Worm (Caenorhabditis elegans): ENCODE measurements around the gene W04G3.7.

The W04G3.7 gene

ce11 chrX:11053615-11054014 lies 31.4 kb downstream of the W04G3.7 start, which contains the start of gene C09F12.2:
C09F12.2 (plus strand) TSS chrX:11053915.
- TF ChIP-seq unc-130 (tag; optimal IDR thresholded peaks at IDR 0.05) (no peak), ztf-4 (tag; optimal IDR thresholded peaks at IDR 0.05) (no peak), lin-15B (tag; optimal IDR thresholded peaks at IDR 0.05) (no peak), pag-3 (tag; optimal IDR thresholded peaks at IDR 0.05; ENCODE audit: borderline replicate concordance, insufficient read depth) (no peak), nhr-237 (tag; optimal IDR thresholded peaks at IDR 0.05) (no peak), unc-98 (GFP tag; IDR thresholded peaks at IDR 0.05) (no peak), ets-5 (GFP tag; IDR thresholded peaks at IDR 0.05) (no peak), nhr-85 (tag) (no peak)

ce11 chrX:11050335-11050734 lies 34.7 kb downstream of the W04G3.7 start:
- TF ChIP-seq ceh-8 (GFP tag; optimal IDR thresholded peaks at IDR 0.05) (peak; percentile 53), ceh-63 (GFP tag; optimal IDR thresholded peaks at IDR 0.05) (no peak), lir-3 (tag; optimal IDR thresholded peaks at IDR 0.05; ENCODE audit: poor library complexity) (no peak), fkh-8 (tag; optimal IDR thresholded peaks at IDR 0.05) (no peak), F16B12.6 (tag; optimal IDR thresholded peaks at IDR 0.05) (no peak)

- TF ChIP-seq ceh-8 (GFP tag; optimal IDR thresholded peaks at IDR 0.05), result no peak
- TF ChIP-seq elt-2 (tag; optimal IDR thresholded peaks at IDR 0.05), result peak; percentile 96
- TF ChIP-seq lin-39 (tag; optimal IDR thresholded peaks at IDR 0.05), result no peak
- TF ChIP-seq nhr-71 (tag; optimal IDR thresholded peaks at IDR 0.05), result peak; percentile 1
- peak; percentile 34 for TF ChIP-seq jun-1 (tag; optimal IDR thresholded peaks at IDR 0.05)
- no peak for TF ChIP-seq dsc-1 (tag; optimal IDR thresholded peaks at IDR 0.05)
- TF ChIP-seq tlp-1 (tag; optimal IDR thresholded peaks at IDR 0.05), result peak; percentile 32
- TF ChIP-seq efl-1 (optimal IDR thresholded peaks at IDR 0.05), result no peak
- peak in 1 of 2 experiments; percentile 79 for TF ChIP-seq efl-1 (GFP tag; optimal IDR thresholded peaks at IDR 0.05 in 1 of 2)
- no peak for TF ChIP-seq ceh-88 (GFP tag; IDR thresholded peaks at IDR 0.05)
Measured at ce11 chrX:11047183-11047582, 37.9 kb downstream of the W04G3.7 start, which contains the start of gene clc-1. clc-1 (plus strand) TSS chrX:11047446.

- no peak for TF ChIP-seq skn-1 (tag; optimal IDR thresholded peaks at IDR 0.05)
- no peak for TF ChIP-seq tlp-1 (tag; optimal IDR thresholded peaks at IDR 0.05)
- TF ChIP-seq fkh-4 (tag; optimal IDR thresholded peaks at IDR 0.05; ENCODE audit: borderline replicate concordance), result no peak
- no peak for TF ChIP-seq ces-1 (GFP tag; optimal IDR thresholded peaks at IDR 0.05)
- no peak for TF ChIP-seq mab-9 (GFP tag; IDR thresholded peaks at IDR 0.05)
- no peak for TF ChIP-seq lin-14 (GFP tag; optimal IDR thresholded peaks at IDR 0.05)
- TF ChIP-seq zag-1 (tag; optimal IDR thresholded peaks at IDR 0.05), result no peak
- no peak for TF ChIP-seq mef-2 (tag; optimal IDR thresholded peaks at IDR 0.05)
- no peak for TF ChIP-seq lin-13 (GFP tag; optimal IDR thresholded peaks at IDR 0.05)
- no peak for TF ChIP-seq lir-3 (tag; optimal IDR thresholded peaks at IDR 0.05; ENCODE audit: poor library complexity)
- TF ChIP-seq efl-3 (GFP tag; optimal IDR thresholded peaks at IDR 0.05), result no peak
- no peak for TF ChIP-seq nhr-84 (tag; optimal IDR thresholded peaks at IDR 0.05)
- no peak for TF ChIP-seq ztf-4 (tag; optimal IDR thresholded peaks at IDR 0.05)
- TF ChIP-seq ama-1 (optimal IDR thresholded peaks at IDR 0.05), result no peak
- TF ChIP-seq efl-1 (optimal IDR thresholded peaks at IDR 0.05), result no peak
- TF ChIP-seq efl-1 (GFP tag; optimal IDR thresholded peaks at IDR 0.05 in 1 of 2), result no peak
- no peak for TF ChIP-seq ceh-82 (tag; optimal IDR thresholded peaks at IDR 0.05)
Measured at ce11 chrX:11042777-11043176, 42.3 kb downstream of the W04G3.7 start, which contains the start of gene C09F12.3. C09F12.3 (minus strand) TSS chrX:11042877.

- TF ChIP-seq egl-27 (tag; optimal IDR thresholded peaks at IDR 0.05), result no peak
- TF ChIP-seq aly-2 (tag; optimal IDR thresholded peaks at IDR 0.05), result no peak
- no peak for TF ChIP-seq efl-1 (optimal IDR thresholded peaks at IDR 0.05)
- peak in 1 of 2 experiments; percentile 56 for TF ChIP-seq efl-1 (GFP tag; optimal IDR thresholded peaks at IDR 0.05 in 1 of 2)
- no peak for TF ChIP-seq blmp-1 (tag; optimal IDR thresholded peaks at IDR 0.05)
- TF ChIP-seq lsy-2 (tag; optimal IDR thresholded peaks at IDR 0.05), result no peak
- TF ChIP-seq unc-62 (GFP tag; optimal IDR thresholded peaks at IDR 0.05), result no peak
- TF ChIP-seq nhr-28 (tag; optimal IDR thresholded peaks at IDR 0.05), result no peak
- no peak for TF ChIP-seq elt-3 (tag; optimal IDR thresholded peaks at IDR 0.05)
- TF ChIP-seq nhr-76 (tag; optimal IDR thresholded peaks at IDR 0.05), result no peak
- no peak for TF ChIP-seq ceh-88 (GFP tag; IDR thresholded peaks at IDR 0.05)
- TF ChIP-seq lin-14 (GFP tag; optimal IDR thresholded peaks at IDR 0.05), result peak; percentile 26
- no peak for TF ChIP-seq rnt-1 (tag; optimal IDR thresholded peaks at IDR 0.05)
- TF ChIP-seq lin-15B (tag; optimal IDR thresholded peaks at IDR 0.05), result no peak
- no peak for TF ChIP-seq sptf-1 (tag; optimal IDR thresholded peaks at IDR 0.05)
- TF ChIP-seq ces-1 (GFP tag; optimal IDR thresholded peaks at IDR 0.05), result no peak
- peak; percentile 38 for TF ChIP-seq dsc-1 (tag; optimal IDR thresholded peaks at IDR 0.05)
- no peak for TF ChIP-seq mdl-1 (tag; optimal IDR thresholded peaks at IDR 0.05)
- TF ChIP-seq unc-130 (tag; optimal IDR thresholded peaks at IDR 0.05), result no peak
- no peak for TF ChIP-seq pag-3 (tag; optimal IDR thresholded peaks at IDR 0.05; ENCODE audit: borderline replicate concordance, insufficient read depth)
Measured at ce11 chrX:11038221-11038620, 46.8 kb downstream of the W04G3.7 start.
